Worm (Caenorhabditis elegans): Measurements from ENCODE around the gene W06B4.2.

The W06B4.2 gene

DNA sequence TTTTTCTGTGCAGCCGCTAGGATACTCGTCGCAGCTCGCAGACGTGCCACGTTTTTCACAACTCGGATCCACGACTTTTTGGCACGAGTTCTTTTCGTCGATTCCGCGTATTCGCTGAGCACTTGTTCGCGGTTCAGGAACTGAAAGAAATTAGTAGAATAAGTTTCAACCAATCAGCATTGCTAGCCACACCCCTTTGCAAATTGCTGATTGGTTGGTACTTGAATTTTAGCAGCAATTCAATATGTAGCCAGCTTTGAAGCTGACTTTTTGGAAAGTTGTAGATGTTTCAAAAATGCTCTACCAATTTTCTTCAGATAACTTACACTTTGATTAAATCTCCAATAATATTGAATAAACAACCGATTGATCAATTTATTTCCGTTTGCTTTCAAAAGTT, 26.7 kb upstream of the W06B4.2 start:
- TF ChIP-seq flt-1 (GFP tag; IDR thresholded peaks at IDR 0.05) (no peak), sea-1 (GFP tag; conservative IDR thresholded peaks at IDR 0.05) (no peak), hnd-1 (tag; optimal IDR thresholded peaks at IDR 0.05) (no peak), aly-1 (tag; optimal IDR thresholded peaks at IDR 0.05) (no peak), F13C5.2 (tag; optimal IDR thresholded peaks at IDR 0.05) (no peak), ceh-13 (GFP tag; optimal IDR thresholded peaks at IDR 0.05) (no peak), tra-4 (tag; optimal IDR thresholded peaks at IDR 0.05) (no peak), scrt-1 (GFP tag; IDR thresholded peaks at IDR 0.05) (no peak), hmbx-1 (tag; optimal IDR thresholded peaks at IDR 0.05) (no peak), ceh-36 (tag; optimal IDR thresholded peaks at IDR 0.05) (no peak), B0310.2 (tag; optimal IDR thresholded peaks at IDR 0.05) (no peak), hmg-4 (GFP tag; optimal IDR thresholded peaks at IDR 0.05) (no peak), ama-1 (optimal IDR thresholded peaks at IDR 0.05) (no peak)

DNA sequence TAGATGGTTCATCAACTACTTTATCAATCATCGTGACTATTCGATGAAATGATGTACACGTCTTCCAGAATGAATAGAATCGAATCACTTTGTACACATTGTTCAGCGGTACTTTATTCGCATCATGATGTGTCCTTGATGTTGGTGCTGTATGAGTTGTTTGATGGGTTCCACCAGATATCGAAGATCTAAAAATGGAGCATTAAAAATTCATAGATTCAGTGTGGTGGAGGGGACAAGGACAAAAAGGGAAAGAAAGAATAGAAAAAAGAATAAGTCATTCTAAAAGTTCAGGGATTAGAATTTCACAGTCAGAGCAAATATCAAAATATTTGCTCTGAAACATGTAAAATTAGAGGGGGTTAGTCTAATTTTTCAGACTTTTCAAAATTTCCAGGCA, 23.2 kb upstream of the W06B4.2 start:
- TF ChIP-seq tbx-37 (GFP tag; conservative IDR thresholded peaks at IDR 0.05) (no peak), ama-1 (optimal IDR thresholded peaks at IDR 0.05) (no peak), hmg-4 (GFP tag; optimal IDR thresholded peaks at IDR 0.05) (no peak), ceh-13 (GFP tag; optimal IDR thresholded peaks at IDR 0.05) (no peak), ceh-36 (tag; optimal IDR thresholded peaks at IDR 0.05) (no peak), aly-1 (tag; optimal IDR thresholded peaks at IDR 0.05) (no peak), scrt-1 (GFP tag; IDR thresholded peaks at IDR 0.05) (no peak), hmbx-1 (tag; optimal IDR thresholded peaks at IDR 0.05) (no peak)

DNA sequence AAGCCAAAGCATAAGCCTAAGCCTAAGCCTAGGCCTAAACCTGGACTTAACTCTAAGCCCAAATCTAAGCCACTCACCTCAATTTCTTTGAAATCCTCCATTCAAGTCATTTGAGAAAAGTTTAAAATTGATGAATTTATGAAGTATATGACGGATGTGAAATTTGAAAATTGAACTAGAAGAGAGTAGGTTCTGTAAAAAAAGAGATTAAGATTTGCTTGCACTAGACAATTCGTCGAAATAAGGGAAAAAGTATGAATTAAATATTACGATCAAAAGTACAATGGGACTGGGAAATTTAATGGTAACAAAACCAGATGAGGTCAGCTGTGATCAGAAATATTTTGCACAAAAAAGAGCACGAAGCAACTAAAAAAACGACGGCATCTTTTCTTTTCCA, 14.9 kb upstream of the W06B4.2 start, which contains the start of gene twk-2:
twk-2 (minus strand) TSS at position 101 of the 400 bp plus-strand sequence.
- no peak for TF ChIP-seq B0310.2 (tag; optimal IDR thresholded peaks at IDR 0.05)

DNA sequence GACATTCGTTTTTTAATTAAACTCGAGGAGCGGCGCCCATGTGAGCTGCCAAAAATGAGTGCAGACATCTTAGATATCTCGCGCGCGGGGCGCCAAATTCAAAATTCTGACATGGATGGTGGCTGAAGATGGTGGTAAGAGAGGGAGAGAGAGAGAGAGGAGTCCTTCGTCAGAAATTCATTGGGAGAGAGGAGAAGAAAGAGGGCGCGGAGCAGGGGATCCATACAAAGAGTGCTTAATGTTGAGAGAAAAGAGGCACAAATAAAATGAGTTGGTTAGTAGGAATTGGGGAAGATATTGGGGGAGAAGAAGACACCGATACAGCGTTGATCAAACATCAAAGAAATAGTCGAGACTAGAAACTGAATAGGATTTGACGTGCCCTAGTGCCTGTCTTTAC, 14.5 kb upstream of the W06B4.2 start:
- TF ChIP-seq ceh-13 (GFP tag; optimal IDR thresholded peaks at IDR 0.05) (no peak), pes-1 (GFP tag; IDR thresholded peaks at IDR 0.05) (no peak), hmbx-1 (tag; optimal IDR thresholded peaks at IDR 0.05) (no peak), F13C5.2 (tag; optimal IDR thresholded peaks at IDR 0.05) (no peak), sea-1 (GFP tag; conservative IDR thresholded peaks at IDR 0.05) (no peak), tbx-37 (GFP tag; conservative IDR thresholded peaks at IDR 0.05) (no peak), scrt-1 (GFP tag; IDR thresholded peaks at IDR 0.05) (no peak), hnd-1 (tag; optimal IDR thresholded peaks at IDR 0.05) (no peak), hmg-4 (GFP tag; optimal IDR thresholded peaks at IDR 0.05) (no peak), ets-7 (tag; optimal IDR thresholded peaks at IDR 0.05) (no peak), B0310.2 (tag; optimal IDR thresholded peaks at IDR 0.05) (no peak), ceh-36 (tag; optimal IDR thresholded peaks at IDR 0.05) (no peak), tbx-11 (GFP tag; IDR thresholded peaks at IDR 0.05) (no peak), aly-1 (tag; optimal IDR thresholded peaks at IDR 0.05) (no peak)

DNA sequence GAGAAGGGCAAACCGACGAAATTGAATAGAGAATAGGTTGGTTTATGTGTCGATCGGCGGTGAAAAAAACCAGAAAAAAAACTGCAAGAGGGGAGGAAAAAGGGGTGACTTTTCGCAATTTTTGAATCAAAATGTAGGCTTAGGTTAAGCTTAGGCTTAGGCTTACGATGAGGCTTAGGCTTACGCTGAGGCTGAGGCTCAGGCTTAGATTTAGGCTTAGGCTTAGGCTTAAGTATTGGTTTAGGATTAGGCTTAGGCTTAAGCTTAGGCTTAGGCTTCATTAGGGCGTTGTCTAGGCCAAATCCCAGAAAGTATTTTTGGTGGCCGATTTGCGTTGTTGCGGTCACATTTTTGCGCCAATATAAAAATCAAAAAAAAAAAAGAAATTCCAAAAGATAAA, 13.1 kb upstream of the W06B4.2 start:
- no peak for TF ChIP-seq hmbx-1 (tag; optimal IDR thresholded peaks at IDR 0.05)
- TF ChIP-seq tra-4 (tag; optimal IDR thresholded peaks at IDR 0.05): no peak
- peak; percentile 50 for TF ChIP-seq ceh-36 (tag; optimal IDR thresholded peaks at IDR 0.05)

DNA sequence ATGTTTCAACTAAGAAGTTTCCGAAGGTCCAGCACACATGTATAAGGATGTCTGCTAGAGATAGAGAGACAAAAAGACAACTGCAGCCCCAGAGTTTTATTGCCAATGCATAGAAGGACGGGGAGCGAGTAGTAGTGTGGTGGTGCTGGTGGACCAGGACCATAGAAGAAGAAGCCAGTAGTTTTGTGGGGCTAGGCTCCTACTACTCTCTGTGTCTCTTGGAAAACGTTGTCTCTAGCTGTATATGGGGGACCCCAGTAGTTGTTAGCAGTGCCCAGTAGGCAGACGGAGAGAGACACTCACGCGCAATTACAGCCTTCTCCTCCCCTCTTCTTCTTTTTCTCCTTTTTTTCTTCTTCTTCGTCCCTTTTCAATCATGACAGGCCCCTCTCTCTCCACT, 11.9 kb upstream of the W06B4.2 start:
- TF ChIP-seq hmbx-1 (tag; optimal IDR thresholded peaks at IDR 0.05) (no peak), scrt-1 (GFP tag; IDR thresholded peaks at IDR 0.05) (no peak), ama-1 (optimal IDR thresholded peaks at IDR 0.05) (no peak), F13C5.2 (tag; optimal IDR thresholded peaks at IDR 0.05) (no peak)

DNA sequence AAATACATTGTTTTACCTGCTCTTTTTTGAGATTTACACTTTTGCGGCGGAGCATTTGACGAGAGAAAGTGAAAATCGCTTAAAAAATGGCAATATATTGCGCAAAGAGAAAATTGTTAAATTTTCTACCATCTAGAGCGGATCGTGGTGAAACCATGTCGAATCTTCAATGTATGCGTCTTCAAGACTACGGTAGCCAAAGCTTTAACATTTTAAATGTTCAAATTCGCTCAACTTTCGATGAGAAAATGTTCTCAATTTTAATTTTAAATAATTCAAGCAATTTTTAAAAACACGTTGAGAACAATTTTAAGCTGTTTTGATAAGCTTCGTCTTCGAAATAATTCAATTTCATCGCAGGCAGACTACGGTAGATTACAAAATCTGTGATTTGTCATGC, 7.7 kb upstream of the W06B4.2 start:
- no peak for TF ChIP-seq flt-1 (GFP tag; IDR thresholded peaks at IDR 0.05)
- no peak for TF ChIP-seq ets-7 (tag; optimal IDR thresholded peaks at IDR 0.05)
- no peak for TF ChIP-seq B0310.2 (tag; optimal IDR thresholded peaks at IDR 0.05)
- no peak for TF ChIP-seq hmbx-1 (tag; optimal IDR thresholded peaks at IDR 0.05)
- TF ChIP-seq tbx-37 (GFP tag; conservative IDR thresholded peaks at IDR 0.05): no peak
- no peak for TF ChIP-seq tra-4 (tag; optimal IDR thresholded peaks at IDR 0.05)
- TF ChIP-seq F13C5.2 (tag; optimal IDR thresholded peaks at IDR 0.05): no peak
- TF ChIP-seq ceh-36 (tag; optimal IDR thresholded peaks at IDR 0.05): no peak
- no peak for TF ChIP-seq hmg-4 (GFP tag; optimal IDR thresholded peaks at IDR 0.05)
- no peak for TF ChIP-seq sea-1 (GFP tag; conservative IDR thresholded peaks at IDR 0.05)
- no peak for TF ChIP-seq tbx-11 (GFP tag; IDR thresholded peaks at IDR 0.05)
- no peak for TF ChIP-seq aly-1 (tag; optimal IDR thresholded peaks at IDR 0.05)
- no peak for TF ChIP-seq scrt-1 (GFP tag; IDR thresholded peaks at IDR 0.05)

DNA sequence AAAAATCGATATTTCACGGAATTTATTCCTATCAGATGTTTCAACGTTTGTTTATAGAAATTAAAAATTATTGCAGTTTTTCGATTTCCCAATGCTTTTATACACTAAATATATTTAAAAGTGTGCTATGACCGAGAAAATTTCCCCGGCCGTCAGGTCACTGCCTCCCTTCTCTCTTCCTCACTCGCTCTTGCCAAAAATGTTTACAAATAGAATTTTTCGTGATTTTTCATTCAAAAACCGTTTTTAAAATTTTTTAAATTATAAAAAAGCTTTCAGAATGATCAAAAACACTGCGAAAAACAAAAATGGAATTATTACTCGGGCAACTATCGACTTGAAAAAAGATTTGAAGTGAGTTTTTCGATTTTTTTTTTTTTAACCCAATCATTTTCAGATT, 7.1 kb upstream of the W06B4.2 start, which contains the start of the genes T12C9.7 and vps-18:
T12C9.7 (minus strand) TSS at position 101 of the 400 bp plus-strand sequence.
vps-18 (plus strand) TSS at position 280 of the 400 bp plus-strand sequence.
- no peak for TF ChIP-seq hnd-1 (tag; optimal IDR thresholded peaks at IDR 0.05)
- no peak for TF ChIP-seq flt-1 (GFP tag; IDR thresholded peaks at IDR 0.05)
- TF ChIP-seq ama-1 (optimal IDR thresholded peaks at IDR 0.05): no peak
- no peak for TF ChIP-seq hmbx-1 (tag; optimal IDR thresholded peaks at IDR 0.05)
- no peak for TF ChIP-seq B0310.2 (tag; optimal IDR thresholded peaks at IDR 0.05)
- TF ChIP-seq hmg-4 (GFP tag; optimal IDR thresholded peaks at IDR 0.05): no peak
- no peak for TF ChIP-seq aly-1 (tag; optimal IDR thresholded peaks at IDR 0.05)
- TF ChIP-seq tbx-11 (GFP tag; IDR thresholded peaks at IDR 0.05): no peak
- no peak for TF ChIP-seq scrt-1 (GFP tag; IDR thresholded peaks at IDR 0.05)
- no peak for TF ChIP-seq tbx-37 (GFP tag; conservative IDR thresholded peaks at IDR 0.05)
- TF ChIP-seq F13C5.2 (tag; optimal IDR thresholded peaks at IDR 0.05): no peak
- no peak for TF ChIP-seq ceh-36 (tag; optimal IDR thresholded peaks at IDR 0.05)
- no peak for TF ChIP-seq pes-1 (GFP tag; IDR thresholded peaks at IDR 0.05)
- no peak for TF ChIP-seq ceh-13 (GFP tag; optimal IDR thresholded peaks at IDR 0.05)

DNA sequence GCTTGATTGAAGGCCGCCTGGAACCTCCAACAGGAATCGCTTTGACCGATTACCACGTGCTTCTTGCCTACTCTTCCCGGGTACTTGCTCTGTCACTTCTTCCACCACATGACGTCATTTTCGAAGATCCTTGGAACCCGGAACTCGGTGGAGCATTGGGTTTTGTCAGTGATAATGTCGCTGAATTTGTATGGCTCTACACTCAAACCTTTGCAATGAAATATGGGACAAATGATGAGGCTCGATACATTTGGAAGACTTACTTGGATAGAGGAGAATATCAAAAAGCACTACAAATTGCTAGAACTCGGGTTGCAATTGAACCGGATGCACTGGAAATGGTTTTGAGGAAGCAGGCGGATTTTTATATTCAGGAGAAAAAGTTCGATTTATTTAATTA, 5.1 kb upstream of the W06B4.2 start:
- TF ChIP-seq pes-1 (GFP tag; IDR thresholded peaks at IDR 0.05) (no peak), ama-1 (optimal IDR thresholded peaks at IDR 0.05) (no peak), sea-1 (GFP tag; conservative IDR thresholded peaks at IDR 0.05) (no peak), tbx-37 (GFP tag; conservative IDR thresholded peaks at IDR 0.05) (no peak), tbx-11 (GFP tag; IDR thresholded peaks at IDR 0.05) (no peak), hmg-4 (GFP tag; optimal IDR thresholded peaks at IDR 0.05) (no peak), tra-4 (tag; optimal IDR thresholded peaks at IDR 0.05) (no peak)

Measured in whole organism, early embryonic.